Fruit fly (Drosophila melanogaster) S2 (cell line): ENCODE results near the gene CG46467.

ENCODE experiments used
- CG8478 ChIP-seq: fragments of >200 bp; optimal IDR thresholded peaks from 2 replicates; lab custom pipeline; 2018
- CTCF ChIP-seq, 2 experiments: fragments of >200 bp; optimal IDR thresholded peaks; 2 replicates each; lab custom pipeline; 2018

- TF ChIP-seq CG8478 (no peak), CTCF (optimal IDR thresholded peaks at IDR 0.05; lab: Kevin White, UChicago) (no peak)
These were observed 4.5 kb upstream of the CG46467 start for dm6 chr3R:9869954-9870353.
